Worm (Caenorhabditis elegans) whole organism, mixed stage, embryonic: ENCODE results near the gene srbc-60.

ENCODE experiments used
- M03D4.4 ChIP-seq: sonication (generic microtip); optimal IDR thresholded peaks from 2 replicates; lab custom pipeline; 2017; ENCODE audit warnings: mild to moderate bottlenecking, missing genetic modification characterization, missing compliant biosample characterization
- bed-3 ChIP-seq: fragments of 200-800 bp; sonication (Bioruptor generic); optimal IDR thresholded peaks from 3 replicates; lab custom pipeline; 2018; ENCODE audit warnings: mild to moderate bottlenecking, missing genetic modification characterization, moderate library complexity, missing compliant biosample characterization
- blmp-1 ChIP-seq: fragments of 150-350 bp; optimal IDR thresholded peaks from 2 replicates; lab custom pipeline; 2014; ENCODE audit warnings: missing biosample characterization, missing genetic modification characterization
- ceh-39 ChIP-seq: fragments of 150-350 bp; optimal IDR thresholded peaks from 2 replicates; lab custom pipeline; 2014; ENCODE audit warnings: missing biosample characterization, missing genetic modification characterization
- ceh-43 ChIP-seq: fragments of 200-800 bp; sonication (Bioruptor generic); optimal IDR thresholded peaks from 2 replicates; lab custom pipeline; 2018; ENCODE audit warnings: mild to moderate bottlenecking, missing genetic modification characterization, moderate library complexity, missing compliant biosample characterization
- ceh-83 ChIP-seq: fragments of 200-800 bp; sonication (Bioruptor generic); optimal IDR thresholded peaks from 2 replicates; lab custom pipeline; 2018; ENCODE audit warnings: mild to moderate bottlenecking, missing genetic modification characterization, missing compliant biosample characterization
- ces-1 ChIP-seq: fragments of 150-350 bp; optimal IDR thresholded peaks from 2 replicates; lab custom pipeline; 2014; ENCODE audit warnings: missing biosample characterization, missing genetic modification reagents, missing genetic modification characterization
- cnd-1 ChIP-seq: fragments of 200-800 bp; sonication (Bioruptor generic); optimal IDR thresholded peaks from 2 replicates; lab custom pipeline; 2018; ENCODE audit warnings: mild to moderate bottlenecking, missing genetic modification characterization, missing compliant biosample characterization
- drap-1 ChIP-seq: fragments of 200-800 bp; sonication (Bioruptor generic); optimal IDR thresholded peaks from 3 replicates; lab custom pipeline; 2018; ENCODE audit warnings: mild to moderate bottlenecking, missing genetic modification characterization, missing compliant biosample characterization
- elt-3 ChIP-seq: fragments of 150-350 bp; optimal IDR thresholded peaks from 2 replicates; lab custom pipeline; 2014; ENCODE audit warnings: missing biosample characterization, missing genetic modification characterization
- flh-1 ChIP-seq: fragments of 200-800 bp; sonication (Bioruptor generic); optimal IDR thresholded peaks from 2 replicates; lab custom pipeline; 2018; ENCODE audit warnings: mild to moderate bottlenecking, missing genetic modification characterization, moderate library complexity, missing compliant biosample characterization
- ham-2 ChIP-seq: fragments of 200-800 bp; sonication (Bioruptor generic); optimal IDR thresholded peaks from 2 replicates; lab custom pipeline; 2018; ENCODE audit warnings: mild to moderate bottlenecking, missing genetic modification characterization, missing compliant biosample characterization
- hlh-1 ChIP-seq: fragments of 150-350 bp; optimal IDR thresholded peaks from 2 replicates; lab custom pipeline; 2014; ENCODE audit warnings: missing biosample characterization, missing genetic modification reagents, missing genetic modification characterization
- lin-13 ChIP-seq: fragments of 150-350 bp; optimal IDR thresholded peaks from 2 replicates; lab custom pipeline; 2014; ENCODE audit warnings: missing biosample characterization, missing genetic modification characterization
- lin-32 ChIP-seq: fragments of 200-800 bp; sonication (Bioruptor generic); optimal IDR thresholded peaks from 2 replicates; lab custom pipeline; 2018; ENCODE audit warnings: mild to moderate bottlenecking, missing genetic modification characterization, missing compliant biosample characterization
- lsy-2 ChIP-seq: fragments of 150-350 bp; optimal IDR thresholded peaks from 2 replicates; lab custom pipeline; 2014; ENCODE audit warnings: missing biosample characterization, missing genetic modification characterization
- mab-5 ChIP-seq: fragments of 150-350 bp; optimal IDR thresholded peaks from 2 replicates; lab custom pipeline; 2014; ENCODE audit warnings: missing biosample characterization, missing genetic modification characterization
- mep-1 ChIP-seq: fragments of 150-350 bp; optimal IDR thresholded peaks from 2 replicates; lab custom pipeline; 2017; ENCODE audit warnings: missing biosample characterization, missing genetic modification reagents, missing genetic modification characterization, inconsistent platforms
- nhr-12 ChIP-seq: fragments of 150-350 bp; optimal IDR thresholded peaks from 2 replicates; lab custom pipeline; 2014; ENCODE audit warnings: missing biosample characterization, missing genetic modification characterization
- nhr-2 ChIP-seq: fragments of 150-350 bp; optimal IDR thresholded peaks from 2 replicates; lab custom pipeline; 2014; ENCODE audit warnings: missing biosample characterization, missing genetic modification characterization
- nhr-237 ChIP-seq: fragments of 150-350 bp; optimal IDR thresholded peaks from 2 replicates; lab custom pipeline; 2014; ENCODE audit warnings: missing biosample characterization, missing genetic modification characterization
- nhr-28 ChIP-seq: fragments of 150-350 bp; optimal IDR thresholded peaks from 2 replicates; lab custom pipeline; 2014; ENCODE audit warnings: missing biosample characterization, missing genetic modification characterization
- nhr-76 ChIP-seq: sonication (generic microtip); optimal IDR thresholded peaks from 2 replicates; lab custom pipeline; 2017; ENCODE audit warnings: missing biosample characterization, missing genetic modification characterization
- pha-4 ChIP-seq: fragments of 150-350 bp; optimal IDR thresholded peaks from 2 replicates; lab custom pipeline; 2018; ENCODE audit warnings: missing biosample characterization, missing genetic modification reagents, missing genetic modification characterization
- sem-2 ChIP-seq: fragments of 200-800 bp; sonication (Bioruptor generic); optimal IDR thresholded peaks from 2 replicates; lab custom pipeline; 2018; ENCODE audit warnings: mild to moderate bottlenecking, missing genetic modification characterization, missing compliant biosample characterization
- snpc-4 ChIP-seq: fragments of 150-350 bp; optimal IDR thresholded peaks from 2 replicates; lab custom pipeline; 2014; ENCODE audit warnings: missing biosample characterization, missing genetic modification characterization
- unc-120 ChIP-seq: sonication (generic microtip); optimal IDR thresholded peaks from 2 replicates; lab custom pipeline; 2017; ENCODE audit warnings: missing genetic modification characterization, missing compliant biosample characterization; ENCODE audit not compliant: poor library complexity, severe bottlenecking
- unc-39 ChIP-seq: fragments of 150-350 bp; optimal IDR thresholded peaks from 2 replicates; lab custom pipeline; 2014; ENCODE audit warnings: missing biosample characterization, missing genetic modification characterization
- unc-62 ChIP-seq: fragments of 150-350 bp; optimal IDR thresholded peaks from 2 replicates; lab custom pipeline; 2014; ENCODE audit warnings: missing biosample characterization, missing genetic modification reagents, missing genetic modification characterization
- zip-8 ChIP-seq: fragments of 150-350 bp; optimal IDR thresholded peaks from 2 replicates; lab custom pipeline; 2014; ENCODE audit warnings: missing biosample characterization, missing genetic modification characterization
- ztf-11 ChIP-seq: fragments of 150-350 bp; optimal IDR thresholded peaks from 2 replicates; lab custom pipeline; 2014; ENCODE audit warnings: missing biosample characterization, missing genetic modification characterization

The srbc-60 gene

ce11 chrV:774341-774740 is 5.8 kb upstream of the srbc-60 start:
- TF ChIP-seq lin-13 (tag; lab: Kevin White, UChicago): no peak
- no peak for TF ChIP-seq pha-4 (tag; lab: Kevin White, UChicago)
- TF ChIP-seq sem-2 (GFP tag; lab: Kevin White, UChicago): no peak
- no peak for TF ChIP-seq blmp-1
- no peak for TF ChIP-seq drap-1 (GFP tag; lab: Kevin White, UChicago)
- no peak for TF ChIP-seq bed-3 (GFP tag; lab: Kevin White, UChicago)
- no peak for TF ChIP-seq snpc-4 (tag; lab: Kevin White, UChicago)
- TF ChIP-seq hlh-1 (tag; lab: Kevin White, UChicago): no peak
- no peak for TF ChIP-seq nhr-237 (tag; lab: Kevin White, UChicago)
- no peak for TF ChIP-seq nhr-2
- TF ChIP-seq unc-39 (tag; lab: Kevin White, UChicago): no peak
- TF ChIP-seq ceh-83: no peak
- TF ChIP-seq nhr-76: no peak
- TF ChIP-seq flh-1 (GFP tag; lab: Kevin White, UChicago): no peak
- TF ChIP-seq ceh-43 (GFP tag; lab: Kevin White, UChicago): no peak
- TF ChIP-seq M03D4.4 (tag; lab: Kevin White, UChicago): no peak
- TF ChIP-seq ztf-11 (tag; lab: Kevin White, UChicago): no peak
- no peak for TF ChIP-seq lin-32
- TF ChIP-seq lsy-2 (tag; lab: Kevin White, UChicago): no peak
- no peak for TF ChIP-seq nhr-12

ce11 chrV:774875-775359 is 5.2 kb upstream of the srbc-60 start, which contains the start of gene srbc-58:
srbc-58 (plus strand) TSS chrV:774995.
- TF ChIP-seq ham-2 (GFP tag; lab: Kevin White, UChicago) (no peak), mep-1 (tag; lab: Kevin White, UChicago) (peak; percentile 16), blmp-1 (no peak), elt-3 (tag; lab: Kevin White, UChicago) (no peak), nhr-237 (tag; lab: Kevin White, UChicago) (no peak)

ce11 chrV:777285-777684 is 2.8 kb upstream of the srbc-60 start, which contains the start of gene R09E12.9:
R09E12.9 (plus strand) TSS chrV:777600.
- TF ChIP-seq nhr-28 (peak; percentile 83), zip-8 (tag; lab: Kevin White, UChicago) (no peak)

- TF ChIP-seq ceh-39 (tag; lab: Kevin White, UChicago) (no peak), cnd-1 (tag; lab: Kevin White, UChicago) (no peak), nhr-2 (no peak), unc-39 (tag; lab: Kevin White, UChicago) (no peak), lin-32 (no peak), ham-2 (GFP tag; lab: Kevin White, UChicago) (no peak), ztf-11 (tag; lab: Kevin White, UChicago) (no peak), unc-62 (GFP tag; lab: Kevin White, UChicago) (no peak), mep-1 (tag; lab: Kevin White, UChicago) (no peak), ces-1 (GFP tag; lab: Kevin White, UChicago) (no peak)
Observed at ce11 chrV:778339-778738, 1.8 kb upstream of the srbc-60 start, which contains the start of gene srbc-59. srbc-59 (plus strand) TSS chrV:778639.

- TF ChIP-seq nhr-76 (no peak), drap-1 (GFP tag; lab: Kevin White, UChicago) (no peak), unc-120 (no peak), unc-39 (tag; lab: Kevin White, UChicago) (no peak), lin-13 (tag; lab: Kevin White, UChicago) (no peak), ceh-39 (tag; lab: Kevin White, UChicago) (no peak), bed-3 (GFP tag; lab: Kevin White, UChicago) (no peak), nhr-237 (tag; lab: Kevin White, UChicago) (no peak), flh-1 (GFP tag; lab: Kevin White, UChicago) (no peak), ham-2 (GFP tag; lab: Kevin White, UChicago) (no peak), pha-4 (tag; lab: Kevin White, UChicago) (no peak)
Observed at ce11 chrV:782432-782831, 2.3 kb downstream of the srbc-60 start, which contains the start of gene srab-16. srab-16 (plus strand) TSS chrV:782732.

- no peak for TF ChIP-seq flh-1 (GFP tag; lab: Kevin White, UChicago)
- TF ChIP-seq ceh-43 (GFP tag; lab: Kevin White, UChicago): no peak
- TF ChIP-seq ceh-39 (tag; lab: Kevin White, UChicago): no peak
- no peak for TF ChIP-seq nhr-76
- TF ChIP-seq cnd-1 (tag; lab: Kevin White, UChicago): no peak
- TF ChIP-seq mab-5 (tag; lab: Kevin White, UChicago): no peak
- no peak for TF ChIP-seq mep-1 (tag; lab: Kevin White, UChicago)
Observed at ce11 chrV:794092-794491, 14.0 kb downstream of the srbc-60 start.
